Worm (Caenorhabditis elegans): ENCODE results near the gene pmp-2.

Gene pmp-2

DNA sequence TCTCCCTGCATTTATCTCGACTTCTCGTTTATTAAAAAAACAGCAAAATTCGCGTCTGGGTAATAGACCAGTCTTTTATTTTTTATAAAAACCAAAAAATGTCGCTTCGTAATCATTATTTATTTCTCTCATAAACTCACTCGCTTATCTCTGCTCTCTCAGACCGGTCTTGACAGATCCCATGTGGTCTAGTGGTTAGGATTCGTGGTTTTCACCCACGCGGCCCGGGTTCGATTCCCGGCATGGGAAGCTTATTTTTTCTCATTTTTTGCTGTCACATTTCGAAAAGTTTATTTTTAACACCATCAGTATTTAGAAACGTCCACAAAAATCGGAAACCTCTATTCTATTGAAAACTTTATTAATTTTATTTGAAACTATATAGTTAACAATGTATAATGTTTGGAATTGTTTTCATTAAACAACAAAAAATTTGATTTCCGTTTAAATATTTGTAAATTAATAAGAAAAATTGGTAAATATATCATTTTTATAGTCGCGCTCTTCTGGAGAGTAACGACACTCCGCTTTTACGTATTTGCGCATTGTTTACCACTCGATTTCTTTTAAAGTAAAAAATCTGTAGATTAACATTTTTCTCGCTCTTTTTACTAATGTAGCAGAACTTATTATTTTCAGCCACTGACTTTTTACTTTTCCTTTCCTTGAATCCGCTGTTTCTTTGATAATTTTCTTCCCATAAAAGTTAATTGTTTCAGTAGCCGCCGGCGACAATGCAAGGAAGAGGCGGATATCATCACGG, 10.6 kb upstream of the pmp-2 start, which contains the start of gene hrpl-1 (continued):
- TF ChIP-seq fkh-4 (tag; optimal IDR thresholded peaks at IDR 0.05; ENCODE audit: borderline replicate concordance): no peak
- TF ChIP-seq grh-1 (GFP tag; IDR thresholded peaks at IDR 0.05): no peak
- TF ChIP-seq tbx-2 (tag; optimal IDR thresholded peaks at IDR 0.05): no peak
- TF ChIP-seq ets-5 (GFP tag; IDR thresholded peaks at IDR 0.05): no peak
- no peak for TF ChIP-seq lin-39 (tag; optimal IDR thresholded peaks at IDR 0.05)
- no peak for TF ChIP-seq skn-1 (tag; optimal IDR thresholded peaks at IDR 0.05)
- no peak for TF ChIP-seq mab-9 (GFP tag; IDR thresholded peaks at IDR 0.05)
- no peak for TF ChIP-seq C34B4.2 (tag; optimal IDR thresholded peaks at IDR 0.05)
- TF ChIP-seq unc-30 (tag; optimal IDR thresholded peaks at IDR 0.05): no peak
- no peak for TF ChIP-seq nhr-28 (tag; optimal IDR thresholded peaks at IDR 0.05)
- TF ChIP-seq ztf-4 (tag; optimal IDR thresholded peaks at IDR 0.05): no peak
- no peak for TF ChIP-seq hpl-2 (GFP tag; optimal IDR thresholded peaks at IDR 0.05)
- TF ChIP-seq C16A3.4 (tag; optimal IDR thresholded peaks at IDR 0.05): no peak
- TF ChIP-seq blmp-1 (tag; optimal IDR thresholded peaks at IDR 0.05): peak; percentile 42
- TF ChIP-seq egl-27 (tag; optimal IDR thresholded peaks at IDR 0.05): no peak
- TF ChIP-seq fkh-8 (tag; optimal IDR thresholded peaks at IDR 0.05): no peak
- TF ChIP-seq snu-23 (GFP tag; optimal IDR thresholded peaks at IDR 0.05): peak; percentile 52
- TF ChIP-seq pag-3 (tag; optimal IDR thresholded peaks at IDR 0.05; ENCODE audit: borderline replicate concordance, insufficient read depth): no peak
- no peak for TF ChIP-seq unc-130 (tag; optimal IDR thresholded peaks at IDR 0.05)
- no peak for TF ChIP-seq nhr-12 (tag; optimal IDR thresholded peaks at IDR 0.05)
- TF ChIP-seq aha-1 (tag; optimal IDR thresholded peaks at IDR 0.05): no peak
- no peak for TF ChIP-seq nhr-76 (tag; optimal IDR thresholded peaks at IDR 0.05)
- TF ChIP-seq zag-1 (tag; optimal IDR thresholded peaks at IDR 0.05): no peak
- no peak for TF ChIP-seq ceh-88 (GFP tag; IDR thresholded peaks at IDR 0.05)
- peak; percentile 48 for TF ChIP-seq nhr-47 (tag; optimal IDR thresholded peaks at IDR 0.05)
- TF ChIP-seq irx-1 (tag; optimal IDR thresholded peaks at IDR 0.05): peak; percentile 27
- TF ChIP-seq ceh-90 (tag; optimal IDR thresholded peaks at IDR 0.05): no peak
- TF ChIP-seq ceh-63 (GFP tag; optimal IDR thresholded peaks at IDR 0.05): no peak
- no peak for TF ChIP-seq sptf-1 (tag; optimal IDR thresholded peaks at IDR 0.05)
- TF ChIP-seq mdl-1 (tag; optimal IDR thresholded peaks at IDR 0.05): peak in 1 of 2 experiments; percentile 26
- peak; percentile 54 for TF ChIP-seq nhr-90 (tag; optimal IDR thresholded peaks at IDR 0.05; ENCODE audit: poor library complexity)
- TF ChIP-seq swsn-7 (tag; optimal IDR thresholded peaks at IDR 0.05): peak; percentile 31
- no peak for TF ChIP-seq elt-2 (tag; optimal IDR thresholded peaks at IDR 0.05)
- no peak for TF ChIP-seq jun-1 (tag; optimal IDR thresholded peaks at IDR 0.05)
- TF ChIP-seq nhr-77 (tag; optimal IDR thresholded peaks at IDR 0.05): no peak
- TF ChIP-seq rnt-1 (tag; optimal IDR thresholded peaks at IDR 0.05): peak; percentile 47
- peak; percentile 28 for TF ChIP-seq xbp-1 (tag; optimal IDR thresholded peaks at IDR 0.05)
- TF ChIP-seq lsy-2 (tag; optimal IDR thresholded peaks at IDR 0.05): peak in 1 of 2 experiments; percentile 47
- TF ChIP-seq pqm-1 (tag; optimal IDR thresholded peaks at IDR 0.05): no peak
- TF ChIP-seq snpc-4 (tag; optimal IDR thresholded peaks at IDR 0.05): no peak
- TF ChIP-seq isw-1 (GFP tag; IDR thresholded peaks at IDR 0.05): no peak
- TF ChIP-seq nhr-85 (tag): peak; percentile 26
- TF ChIP-seq nhr-71 (tag; optimal IDR thresholded peaks at IDR 0.05): peak; percentile 58
- peak; percentile 48 for TF ChIP-seq dsc-1 (tag; optimal IDR thresholded peaks at IDR 0.05)
- no peak for TF ChIP-seq lin-15B (tag; optimal IDR thresholded peaks at IDR 0.05)
- TF ChIP-seq ztf-11 (tag; optimal IDR thresholded peaks at IDR 0.05): no peak
- peak; percentile 34 for TF ChIP-seq nhr-20 (tag; optimal IDR thresholded peaks at IDR 0.05)
- TF ChIP-seq tlp-1 (tag; optimal IDR thresholded peaks at IDR 0.05): no peak
- TF ChIP-seq ama-1 (optimal IDR thresholded peaks at IDR 0.05): no peak
- TF ChIP-seq dpl-1 (GFP tag; optimal IDR thresholded peaks at IDR 0.05): peak in 2 of 3 experiments; percentile 30 to 54
- TF ChIP-seq unc-86 (tag; optimal IDR thresholded peaks at IDR 0.05): no peak
- TF ChIP-seq hlh-4 (tag; optimal IDR thresholded peaks at IDR 0.05): no peak
- TF ChIP-seq F16B12.6 (tag; optimal IDR thresholded peaks at IDR 0.05): no peak
